Fruit fly (Drosophila melanogaster): ENCODE results near the gene CG15525.
A peak's percentile ranks its signal among the peaks of the same experiment; 100 is the strongest.

Gene CG15525

dm6 chr3R:29997607-29998236 is at the start of gene CG15525, which contains the start of gene CG11504:
TSS of gene CG15525 (minus strand) at chr3R:29997676.
TSS of gene CG11504 (plus strand) at chr3R:29997900.
- TF ChIP-seq lbe (GFP tag; optimal IDR thresholded peaks at IDR 0.05), result no peak
- TF ChIP-seq CrebB (tag; optimal IDR thresholded peaks at IDR 0.05), result no peak
- peak; percentile 13; the same call in 1 of the 2 replicates for TF ChIP-seq danr (GFP tag; IDR thresholded peaks at IDR 0.05)
- TF ChIP-seq eve (GFP tag; optimal IDR thresholded peaks at IDR 0.05), result no peak
- TF ChIP-seq tio (GFP tag; optimal IDR thresholded peaks at IDR 0.05), result no peak
- TF ChIP-seq CG4424 (GFP tag; optimal IDR thresholded peaks at IDR 0.05), result peak; percentile 53
- TF ChIP-seq CG6683 (GFP tag; optimal IDR thresholded peaks at IDR 0.05), result no peak
- no peak for TF ChIP-seq Oli (tag; optimal IDR thresholded peaks at IDR 0.05)
- peak; percentile 47 for TF ChIP-seq pum (GFP tag; optimal IDR thresholded peaks at IDR 0.05)
- TF ChIP-seq sens (GFP tag), result peak; percentile 96
- TF ChIP-seq CG2120 (GFP tag; optimal IDR thresholded peaks at IDR 0.05), result peak; percentile 75
- TF ChIP-seq Atf6 (GFP tag; IDR thresholded peaks at IDR 0.05), result peak; percentile 63; the same call in 1 of the 2 replicates
- peak; percentile 49 for TF ChIP-seq pho (GFP tag; optimal IDR thresholded peaks at IDR 0.05)
- TF ChIP-seq otp (GFP tag; IDR thresholded peaks at IDR 0.05), result no peak
- TF ChIP-seq HLH3B (GFP tag; IDR thresholded peaks at IDR 0.05), result peak; percentile 58; the same call in 1 of the 2 replicates
- peak; percentile 92 for TF ChIP-seq CG17385 (GFP tag; optimal IDR thresholded peaks at IDR 0.05)
- peak; percentile 41; the same call in 1 of the 2 replicates for TF ChIP-seq CG42726 (GFP tag; IDR thresholded peaks at IDR 0.05; ENCODE audit: partially characterized antibody)
- peak; percentile 61 for TF ChIP-seq Hsf (GFP tag; optimal IDR thresholded peaks at IDR 0.05)
- no peak for TF ChIP-seq CG8359 (GFP tag; optimal IDR thresholded peaks at IDR 0.05; ENCODE audit: borderline replicate concordance)
- TF ChIP-seq CG12219 (GFP tag; optimal IDR thresholded peaks at IDR 0.05), result no peak
- TF ChIP-seq maf-S (GFP tag; optimal IDR thresholded peaks at IDR 0.05), result no peak
- TF ChIP-seq fd64A (GFP tag; optimal IDR thresholded peaks at IDR 0.05), result no peak
- TF ChIP-seq fd102C (GFP tag; optimal IDR thresholded peaks at IDR 0.05), result no peak
- TF ChIP-seq CG6689 (GFP tag; IDR thresholded peaks at IDR 0.05), result peak; percentile 53; the same call in 1 of the 2 replicates
- peak; percentile 89 for TF ChIP-seq sna (GFP tag; IDR thresholded peaks at IDR 0.05; ENCODE audit: partially characterized antibody)
- TF ChIP-seq CG9932 (GFP tag; IDR thresholded peaks at IDR 0.05), result peak; percentile 84
- no peak for TF ChIP-seq CG4404 (GFP tag; IDR thresholded peaks at IDR 0.05)
- TF ChIP-seq CG30020 (tag; optimal IDR thresholded peaks at IDR 0.05), result peak; percentile 58
- TF ChIP-seq GATAe (GFP tag; conservative IDR thresholded peaks at IDR 0.05), result no peak
- TF ChIP-seq CG16813 (GFP tag; IDR thresholded peaks at IDR 0.05; ENCODE audit: partially characterized antibody), result peak; percentile 91
- TF ChIP-seq CG4282 (GFP tag; optimal IDR thresholded peaks at IDR 0.05), result no peak
- no peak for TF ChIP-seq grn (GFP tag; optimal IDR thresholded peaks at IDR 0.05)
- peak; percentile 38; the same call in 1 of the 2 replicates for TF ChIP-seq CG5953 (GFP tag; IDR thresholded peaks at IDR 0.05)
- peak; percentile 76 for TF ChIP-seq Opbp (GFP tag; IDR thresholded peaks at IDR 0.05; ENCODE audit: partially characterized antibody)
- TF ChIP-seq CG11093 (GFP tag; IDR thresholded peaks at IDR 0.05), result no peak
- peak; percentile 51; the same call in 1 of the 3 replicates for TF ChIP-seq zfh1 (GFP tag; IDR thresholded peaks at IDR 0.05)
- TF ChIP-seq CG1233 (GFP tag; optimal IDR thresholded peaks at IDR 0.05), result no peak
- no peak for TF ChIP-seq sqz (GFP tag; optimal IDR thresholded peaks at IDR 0.05)
- TF ChIP-seq CG7839 (tag; optimal IDR thresholded peaks at IDR 0.05), result no peak
- no peak for TF ChIP-seq CG7556 (GFP tag; optimal IDR thresholded peaks at IDR 0.05)
- no peak for TF ChIP-seq Lpt (GFP tag; optimal IDR thresholded peaks at IDR 0.05)
- TF ChIP-seq MTF-1 (GFP tag; optimal IDR thresholded peaks at IDR 0.05; ENCODE audit: borderline replicate concordance), result no peak
- peak; percentile 71 for TF ChIP-seq CG30403 (GFP tag; optimal IDR thresholded peaks at IDR 0.05)
- TF ChIP-seq bcd (GFP tag; optimal IDR thresholded peaks at IDR 0.05), result no peak
- no peak for TF ChIP-seq Nf-YC (tag; optimal IDR thresholded peaks at IDR 0.05)
- TF ChIP-seq dati (GFP tag; IDR thresholded peaks at IDR 0.05), result no peak
- TF ChIP-seq salm (tag; optimal IDR thresholded peaks at IDR 0.05), result no peak
- no peak for TF ChIP-seq CG18599 (GFP tag; optimal IDR thresholded peaks at IDR 0.05)
- TF ChIP-seq pan (optimal IDR thresholded peaks at IDR 0.05), result no peak
- TF ChIP-seq pan (GFP tag; optimal IDR thresholded peaks at IDR 0.05 in 1 of 2, IDR thresholded peaks at IDR 0.05 in 1 of 2), result no peak
